Fruit fly (Drosophila melanogaster) whole organism, embryonic: ENCODE measurements around the gene CG15514.

Source experiments
- CG10366 ChIP-seq: fragments of 200-800 bp; sonication (Bioruptor generic); IDR thresholded peaks from 2 replicates; pipeline ENCODE4 v1.3.6; 2022; ENCODE audit warnings: missing biosample characterization, missing genetic modification characterization
- CG10462 ChIP-seq: fragments of 200-800 bp; sonication (Bioruptor generic); optimal IDR thresholded peaks from 2 replicates; lab custom pipeline; 2016; ENCODE audit warnings: missing biosample characterization, missing genetic modification characterization
- CG10654 ChIP-seq: fragments of 200-800 bp; sonication (Bioruptor generic); optimal IDR thresholded peaks from 2 replicates; lab custom pipeline; 2016; ENCODE audit warnings: missing biosample characterization, missing genetic modification characterization
- CG10979 ChIP-seq: fragments of 200-800 bp; sonication (Bioruptor generic); optimal IDR thresholded peaks from 2 replicates; lab custom pipeline; 2018; ENCODE audit warnings: missing biosample characterization, mild to moderate bottlenecking, missing genetic modification characterization, moderate library complexity
- CG11247 ChIP-seq: fragments of 200-800 bp; sonication (Bioruptor generic); IDR thresholded peaks from 2 replicates; pipeline ENCODE4 v1.3.6; 2022; ENCODE audit warnings: missing biosample characterization, missing genetic modification characterization
- CG11696 ChIP-seq: fragments of 200-800 bp; sonication (Bioruptor generic); IDR thresholded peaks from 2 replicates; pipeline ENCODE4 v1.3.6; 2022; ENCODE audit warnings: missing biosample characterization, missing genetic modification characterization
- CG12299 ChIP-seq: fragments of 200-800 bp; sonication (Bioruptor generic); optimal IDR thresholded peaks from 2 replicates; lab custom pipeline; 2018; ENCODE audit warnings: missing biosample characterization, mild to moderate bottlenecking, missing genetic modification characterization
- CG12942 ChIP-seq: fragments of 200-800 bp; sonication (Bioruptor generic); optimal IDR thresholded peaks from 3 replicates; lab custom pipeline; 2016; ENCODE audit warnings: missing biosample characterization, missing genetic modification characterization
- CG13287 ChIP-seq: fragments of 200-800 bp; sonication (Bioruptor generic); IDR thresholded peaks from 2 replicates; pipeline ENCODE4 v1.3.6; 2022; ENCODE audit warnings: missing biosample characterization, missing genetic modification characterization; ENCODE audit not compliant: partially characterized antibody
- CG15073 ChIP-seq: fragments of 200-800 bp; sonication (Bioruptor generic); optimal IDR thresholded peaks from 2 replicates; lab custom pipeline; 2016; ENCODE audit warnings: missing biosample characterization, missing genetic modification characterization
- CG18011 ChIP-seq: fragments of 200-800 bp; sonication (Bioruptor generic); optimal IDR thresholded peaks from 2 replicates; lab custom pipeline; 2017; ENCODE audit warnings: missing biosample characterization, missing genetic modification characterization, mild to moderate bottlenecking, moderate library complexity, missing genotype
- CG3847 ChIP-seq: fragments of 200-800 bp; sonication (Bioruptor generic); IDR thresholded peaks from 2 replicates; pipeline ENCODE4 v1.3.6; 2022; ENCODE audit warnings: missing biosample characterization, missing genetic modification characterization
- CG4730 ChIP-seq: fragments of 200-800 bp; sonication (Bioruptor generic); IDR thresholded peaks from 2 replicates; pipeline ENCODE4 v1.3.6; 2022; ENCODE audit warnings: missing biosample characterization, missing genetic modification characterization
- CG5953 ChIP-seq: fragments of 200-800 bp; sonication (Bioruptor generic); IDR thresholded peaks from 2 replicates; pipeline ENCODE4 v1.3.6; 2022; ENCODE audit warnings: missing biosample characterization, missing genetic modification characterization
- CG8089 ChIP-seq: fragments of 200-800 bp; sonication (Bioruptor generic); optimal IDR thresholded peaks from 3 replicates; lab custom pipeline; 2016; ENCODE audit warnings: missing biosample characterization, missing genetic modification characterization
- CG9797 ChIP-seq: fragments of 200-800 bp; sonication (Bioruptor generic); optimal IDR thresholded peaks from 3 replicates; lab custom pipeline; 2018; ENCODE audit warnings: missing biosample characterization, mild to moderate bottlenecking, missing genetic modification characterization
- Camta ChIP-seq: fragments of 200-800 bp; sonication (Bioruptor generic); optimal IDR thresholded peaks from 2 replicates; lab custom pipeline; 2016; ENCODE audit warnings: missing biosample characterization, missing genetic modification characterization
- E2f2 ChIP-seq: fragments of 200-800 bp; sonication (Bioruptor generic); IDR thresholded peaks from 2 replicates; pipeline ENCODE4 v1.3.6; 2022; ENCODE audit warnings: missing biosample characterization, missing genetic modification characterization
- Ets65A ChIP-seq: fragments of 200-800 bp; sonication (Bioruptor generic); peaks from one replicate; lab custom pipeline; 2016; ENCODE audit warnings: missing biosample characterization, missing genetic modification characterization
- Ets97D ChIP-seq: fragments of 200-800 bp; sonication (Bioruptor generic); optimal IDR thresholded peaks from 3 replicates; lab custom pipeline; 2016; ENCODE audit warnings: missing biosample characterization, missing genetic modification characterization
- H2.0 ChIP-seq: fragments of 200-800 bp; sonication (Bioruptor generic); IDR thresholded peaks from 2 replicates; pipeline ENCODE4 v1.3.6; 2022; ENCODE audit warnings: missing biosample characterization, missing genetic modification characterization
- HHEX ChIP-seq: fragments of 200-800 bp; sonication (Bioruptor generic); optimal IDR thresholded peaks from 3 replicates; lab custom pipeline; 2017; ENCODE audit warnings: missing biosample characterization, mild to moderate bottlenecking, missing genetic modification characterization, missing genetic modification reagents
- HLH3B ChIP-seq: fragments of 200-800 bp; sonication (Bioruptor generic); IDR thresholded peaks from 2 replicates; pipeline ENCODE4 v1.3.6; 2022; ENCODE audit warnings: missing biosample characterization, missing genetic modification characterization
- Lpt ChIP-seq: fragments of >200 bp; optimal IDR thresholded peaks from 2 replicates; lab custom pipeline; 2018; ENCODE audit warnings: missing biosample characterization, missing genetic modification characterization
- Max ChIP-seq: fragments of 200-800 bp; sonication (Bioruptor generic); optimal IDR thresholded peaks from 2 replicates; lab custom pipeline; 2016; ENCODE audit warnings: missing biosample characterization, mild to moderate bottlenecking, missing genetic modification characterization
- Rx ChIP-seq: fragments of 200-800 bp; sonication (Bioruptor generic); IDR thresholded peaks from 2 replicates; pipeline ENCODE4 v1.3.6; 2022; ENCODE audit warnings: missing biosample characterization, missing genetic modification characterization
- Sox102F ChIP-seq: fragments of 200-800 bp; sonication (Bioruptor generic); optimal IDR thresholded peaks from 2 replicates; lab custom pipeline; 2018; ENCODE audit warnings: missing biosample characterization, mild to moderate bottlenecking, missing genetic modification characterization, moderate library complexity
- TFAM ChIP-seq: fragments of 200-800 bp; sonication (Bioruptor generic); optimal IDR thresholded peaks from 2 replicates; lab custom pipeline; 2017; ENCODE audit warnings: missing biosample characterization, missing genetic modification characterization, inconsistent platforms
- Tbp ChIP-seq: fragments of >200 bp; optimal IDR thresholded peaks from 2 replicates; lab custom pipeline; 2018; ENCODE audit warnings: missing biosample characterization, missing genetic modification characterization
- bsh ChIP-seq, 2 experiments: fragments of 200-800 bp; sonication (Bioruptor generic); optimal IDR thresholded peaks; 2 replicates each; lab custom pipeline; 2017 to 2018; ENCODE audit warnings: mild to moderate bottlenecking in 2 of 2, missing biosample characterization in 2 of 2, missing genetic modification characterization in 2 of 2, moderate library complexity in 1 of 2
- crc ChIP-seq: fragments of 200-800 bp; sonication (Bioruptor generic); optimal IDR thresholded peaks from 2 replicates; lab custom pipeline; 2016; ENCODE audit warnings: missing biosample characterization, missing genetic modification characterization
- cwo ChIP-seq: fragments of 200-800 bp; sonication (Bioruptor generic); optimal IDR thresholded peaks from 3 replicates; lab custom pipeline; 2017; ENCODE audit warnings: missing biosample characterization, missing genetic modification characterization, mild to moderate bottlenecking, moderate library complexity, missing genetic modification reagents
- dan ChIP-seq: fragments of 200-800 bp; sonication (Bioruptor generic); IDR thresholded peaks from 2 replicates; pipeline ENCODE4 v1.3.6; 2022; ENCODE audit warnings: missing biosample characterization, missing genetic modification characterization
- dati ChIP-seq: fragments of 200-800 bp; sonication (Bioruptor generic); IDR thresholded peaks from 2 replicates; pipeline ENCODE4 v1.3.6; 2022; ENCODE audit warnings: missing biosample characterization, missing genetic modification characterization
- dmrt99B ChIP-seq: fragments of 200-800 bp; sonication (Bioruptor generic); optimal IDR thresholded peaks from 2 replicates; lab custom pipeline; 2018; ENCODE audit warnings: missing biosample characterization, mild to moderate bottlenecking, missing genetic modification characterization, moderate library complexity
- fru ChIP-seq: fragments of >200 bp; optimal IDR thresholded peaks from 2 replicates; lab custom pipeline; 2017
- gro ChIP-seq: fragments of 200-800 bp; sonication (Bioruptor generic); optimal IDR thresholded peaks from 2 replicates; lab custom pipeline; 2016; ENCODE audit warnings: missing biosample characterization, missing genetic modification characterization
- ken ChIP-seq: fragments of 200-800 bp; sonication (Bioruptor generic); IDR thresholded peaks from 3 replicates; pipeline ENCODE4 v1.3.6; 2022; ENCODE audit warnings: missing biosample characterization, missing genetic modification characterization
- lbe ChIP-seq: fragments of 200-800 bp; sonication (Bioruptor generic); optimal IDR thresholded peaks from 2 replicates; lab custom pipeline; 2016; ENCODE audit warnings: missing biosample characterization, mild to moderate bottlenecking, missing genetic modification characterization
- lmd ChIP-seq: fragments of 200-800 bp; sonication (Bioruptor generic); IDR thresholded peaks from 2 replicates; pipeline ENCODE4 v1.3.6; 2022; ENCODE audit warnings: missing biosample characterization, missing genetic modification characterization
- lov ChIP-seq, 2 experiments: fragments of 200-800 bp in 1 of 2; fragments of >200 bp in 1 of 2; sonication (Bioruptor generic) in 1 of 2; IDR thresholded peaks in 1 of 2; optimal IDR thresholded peaks in 1 of 2; 2 replicates in 1 of 2; 3 replicates in 1 of 2; pipeline versions ENCODE4 v1.3.6 to Lab custom; 2017 to 2022; ENCODE audit warnings: missing biosample characterization in 1 of 2, missing genetic modification characterization in 1 of 2
- mam ChIP-seq: fragments of 200-800 bp; sonication (Bioruptor generic); optimal IDR thresholded peaks from 3 replicates; lab custom pipeline; 2016; ENCODE audit warnings: missing biosample characterization, missing genetic modification characterization
- pho ChIP-seq: fragments of 200-800 bp; sonication (Bioruptor generic); optimal IDR thresholded peaks from 2 replicates; lab custom pipeline; 2016; ENCODE audit warnings: missing biosample characterization, missing genetic modification characterization
- pita ChIP-seq: fragments of 200-800 bp; sonication (Bioruptor generic); optimal IDR thresholded peaks from 2 replicates; lab custom pipeline; 2017; ENCODE audit warnings: missing biosample characterization, mild to moderate bottlenecking, missing genetic modification characterization
- pnt ChIP-seq: fragments of 200-800 bp; sonication (Bioruptor generic); optimal IDR thresholded peaks from 3 replicates; lab custom pipeline; 2016; ENCODE audit warnings: missing biosample characterization, missing genetic modification characterization
- pros ChIP-seq: fragments of 200-800 bp; sonication (Bioruptor generic); optimal IDR thresholded peaks from 3 replicates; lab custom pipeline; 2019; ENCODE audit warnings: missing biosample characterization, mild to moderate bottlenecking, missing genetic modification characterization, moderate library complexity
- run ChIP-seq: fragments of 200-800 bp; sonication (Bioruptor generic); optimal IDR thresholded peaks from 3 replicates; lab custom pipeline; 2018; ENCODE audit warnings: missing biosample characterization, mild to moderate bottlenecking, missing genetic modification characterization
- slou ChIP-seq: fragments of 200-800 bp; sonication (Bioruptor generic); optimal IDR thresholded peaks from 3 replicates; lab custom pipeline; 2016; ENCODE audit warnings: missing biosample characterization, missing genetic modification characterization
- slp2 ChIP-seq: fragments of 200-800 bp; sonication (Bioruptor generic); optimal IDR thresholded peaks from 2 replicates; lab custom pipeline; 2016; ENCODE audit warnings: missing biosample characterization, missing genetic modification characterization
- tna ChIP-seq: fragments of 200-800 bp; sonication (Bioruptor generic); IDR thresholded peaks from 2 replicates; pipeline ENCODE4 v1.3.6; 2022; ENCODE audit warnings: missing biosample characterization, missing genetic modification characterization; ENCODE audit not compliant: partially characterized antibody
- tup ChIP-seq: fragments of 200-800 bp; sonication (Bioruptor generic); optimal IDR thresholded peaks from 2 replicates; lab custom pipeline; 2016; ENCODE audit warnings: missing biosample characterization, mild to moderate bottlenecking, missing genetic modification characterization, moderate library complexity
- zfh2 ChIP-seq: fragments of 200-800 bp; sonication (Bioruptor generic); optimal IDR thresholded peaks from 2 replicates; lab custom pipeline; 2016; ENCODE audit warnings: missing biosample characterization, missing genetic modification characterization

CG15514 gene

DNA sequence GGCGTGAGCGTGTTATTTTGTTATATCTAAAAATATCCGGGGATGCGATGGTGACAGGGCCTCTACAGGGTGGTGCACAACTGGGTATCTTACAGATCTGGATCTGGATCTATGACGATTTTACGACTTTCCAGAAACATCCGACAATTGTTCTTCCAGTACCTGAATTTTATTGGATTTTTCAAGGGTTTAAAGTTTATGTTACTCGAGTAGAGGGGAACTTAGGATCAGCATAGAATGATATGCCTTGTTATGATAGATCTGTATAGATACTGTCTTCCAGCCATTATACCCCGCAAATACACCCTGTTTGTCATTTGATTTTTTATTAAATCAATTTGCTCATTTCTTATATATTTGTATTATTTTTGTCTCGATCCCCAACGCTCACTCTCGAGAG is 33.1 kb upstream of the CG15514 start (continued):
- TF ChIP-seq dan (GFP tag; lab: Robert Waterston, UW) (no peak), mam (GFP tag; lab: Kevin White, UChicago) (peak; percentile 51), slou (GFP tag; lab: Kevin White, UChicago) (peak; percentile 24), dati (GFP tag; lab: Robert Waterston, UW) (no peak), CG12299 (tag; lab: Kevin White, UChicago) (peak; percentile 6), CG11247 (peak; percentile 58), TFAM (GFP tag; lab: Kevin White, UChicago) (no peak), lov (optimal IDR thresholded peaks at IDR 0.05; lab: Kevin White, UChicago) (no peak), lov (GFP tag; IDR thresholded peaks at IDR 0.05; lab: Robert Waterston, UW) (no peak), crc (peak; percentile 39), CG10979 (tag; lab: Kevin White, UChicago) (peak; percentile 18), tup (GFP tag; lab: Kevin White, UChicago) (no peak), CG4730 (GFP tag; lab: Robert Waterston, UW) (peak; percentile 31; the same call in 1 of the 2 replicates), Tbp (GFP tag; lab: Kevin White, UChicago) (no peak), CG10462 (GFP tag; lab: Kevin White, UChicago) (no peak), bsh (GFP tag; optimal IDR thresholded peaks at IDR 0.05; lab: Kevin White, UChicago) (peak in 1 of 2 experiments; percentile 27), slp2 (GFP tag; lab: Kevin White, UChicago) (no peak), gro (GFP tag; lab: Kevin White, UChicago) (peak; percentile 38), CG8089 (GFP tag; lab: Kevin White, UChicago) (no peak), lbe (no peak), lmd (peak; percentile 81), Camta (GFP tag; lab: Kevin White, UChicago) (peak; percentile 27), Ets65A (GFP tag; lab: Kevin White, UChicago) (peak; percentile 80), run (peak; percentile 38), CG10654 (GFP tag; lab: Kevin White, UChicago) (peak; percentile 25), dmrt99B (tag; lab: Kevin White, UChicago) (peak; percentile 75), Ets97D (GFP tag; lab: Kevin White, UChicago) (no peak), tna (GFP tag; lab: Robert Waterston, UW) (no peak), CG9797 (GFP tag; lab: Kevin White, UChicago) (no peak), CG3847 (GFP tag; lab: Robert Waterston, UW) (peak; percentile 67), pita (GFP tag; lab: Kevin White, UChicago) (no peak), CG11696 (0 out of 2 replicates have a peak, but pooled peaks have one; percentile 27), HHEX (peak; percentile 63), E2f2 (peak; percentile 30; the same call in 1 of the 2 replicates), Lpt (GFP tag; lab: Kevin White, UChicago) (no peak), CG15073 (GFP tag; lab: Kevin White, UChicago) (no peak), fru (lab: Kevin White, UChicago) (no peak), CG10366 (GFP tag; lab: Robert Waterston, UW) (peak; percentile 60), Sox102F (peak; percentile 72), CG18011 (GFP tag; lab: Kevin White, UChicago) (no peak), H2.0 (GFP tag; lab: Robert Waterston, UW) (0 out of 2 replicates have a peak, but pooled peaks have one; percentile 5), ken (GFP tag; lab: Robert Waterston, UW) (no peak), pros (no peak), cwo (GFP tag; lab: Kevin White, UChicago) (peak; percentile 42), zfh2 (peak; percentile 44), pnt (GFP tag; lab: Kevin White, UChicago) (peak; percentile 32), Rx (GFP tag; lab: Robert Waterston, UW) (no peak), HLH3B (GFP tag; lab: Robert Waterston, UW) (peak; percentile 67), pho (peak; percentile 36), CG12942 (GFP tag; lab: Kevin White, UChicago) (no peak), CG5953 (GFP tag; lab: Robert Waterston, UW) (no peak), CG13287 (GFP tag; lab: Robert Waterston, UW) (no peak), Max (GFP tag; lab: Kevin White, UChicago) (peak; percentile 2)
